Worm (Caenorhabditis elegans) whole organism, L1 larva: Measurements from ENCODE around the gene F15H10.5.
A peak's percentile ranks its signal among the peaks of the same experiment; 100 is the strongest.

Experiments used
- alr-1 ChIP-seq: fragments of 200-800 bp; sonication (Bioruptor generic); optimal IDR thresholded peaks from 2 replicates; lab custom pipeline; 2018; ENCODE audit warnings: borderline replicate concordance, mild to moderate bottlenecking, missing genetic modification characterization, missing compliant biosample characterization
- blmp-1 ChIP-seq: fragments of 150-350 bp; optimal IDR thresholded peaks from 2 replicates; lab custom pipeline; 2014; ENCODE audit warnings: missing biosample characterization, missing genetic modification characterization
- ceh-63 ChIP-seq: fragments of 200-800 bp; sonication (Bioruptor generic); optimal IDR thresholded peaks from 2 replicates; lab custom pipeline; 2018; ENCODE audit warnings: mild to moderate bottlenecking, missing genetic modification characterization, missing compliant biosample characterization
- ceh-82 ChIP-seq, 3 experiments: fragments of 150-350 bp in 1 of 3; sonication (generic microtip) in 2 of 3; optimal IDR thresholded peaks; 2 replicates each; lab custom pipeline; 2014 to 2017; ENCODE audit warnings: missing biosample characterization in 3 of 3, missing genetic modification characterization in 3 of 3
- ces-1 ChIP-seq: fragments of 150-350 bp; optimal IDR thresholded peaks from 2 replicates; lab custom pipeline; 2014; ENCODE audit warnings: missing biosample characterization, missing genetic modification reagents, missing genetic modification characterization
- egl-13 ChIP-seq: sonication (generic microtip); optimal IDR thresholded peaks from 2 replicates; lab custom pipeline; 2016; ENCODE audit warnings: missing genotype, missing genetic modification reagents, missing genetic modification characterization, missing compliant biosample characterization
- egl-27 ChIP-seq, 2 experiments: fragments of 150-350 bp in 1 of 2; sonication (generic microtip); optimal IDR thresholded peaks; 3 replicates each; lab custom pipeline; 2017 to 2018; ENCODE audit warnings: missing biosample characterization in 2 of 2, missing genetic modification characterization in 2 of 2, missing genetic modification reagents in 2 of 2
- elt-3 ChIP-seq, 6 experiments: fragments of 150-350 bp in 1 of 6; sonication (generic microtip); optimal IDR thresholded peaks; 2 replicates each; lab custom pipeline; 2017 to 2018; ENCODE audit warnings: missing biosample characterization in 6 of 6, missing genetic modification characterization in 6 of 6, inconsistent platforms in 1 of 6
- fkh-10 ChIP-seq: sonication (generic microtip); optimal IDR thresholded peaks from 2 replicates; lab custom pipeline; 2017; ENCODE audit warnings: missing biosample characterization, missing genetic modification reagents, missing genetic modification characterization
- fkh-8 ChIP-seq: sonication (generic microtip); optimal IDR thresholded peaks from 2 replicates; lab custom pipeline; 2016; ENCODE audit warnings: mild to moderate bottlenecking, missing genetic modification characterization, missing compliant biosample characterization
- grh-1 ChIP-seq: fragments of 200-800 bp; sonication (Bioruptor generic); IDR thresholded peaks from 2 replicates; pipeline ENCODE4 v1.3.6; 2022; ENCODE audit warnings: missing genetic modification reagents, missing genetic modification characterization, missing compliant biosample characterization
- hpl-2 ChIP-seq: fragments of 150-350 bp; optimal IDR thresholded peaks from 2 replicates; lab custom pipeline; 2014; ENCODE audit warnings: missing biosample characterization, missing genetic modification reagents, missing genetic modification characterization
- isw-1 ChIP-seq: fragments of 200-800 bp; sonication (Bioruptor generic); IDR thresholded peaks from 2 replicates; pipeline ENCODE4 v1.3.6; 2022; ENCODE audit warnings: missing genetic modification characterization, missing compliant biosample characterization
- jun-1 ChIP-seq: fragments of 150-350 bp; optimal IDR thresholded peaks from 2 replicates; lab custom pipeline; 2014; ENCODE audit warnings: missing biosample characterization, missing genetic modification reagents, missing genetic modification characterization
- lin-14 ChIP-seq: fragments of 200-800 bp; sonication (Bioruptor generic); optimal IDR thresholded peaks from 2 replicates; lab custom pipeline; 2018; ENCODE audit warnings: mild to moderate bottlenecking, missing genetic modification characterization, moderate library complexity, missing compliant biosample characterization
- lin-35 ChIP-seq, 2 experiments: fragments of 150-350 bp; optimal IDR thresholded peaks; 2 replicates each; lab custom pipeline; 2014; ENCODE audit warnings: missing biosample characterization in 2 of 2, missing genetic modification characterization in 2 of 2, missing genetic modification reagents in 2 of 2
- lin-39 ChIP-seq: fragments of 150-350 bp; optimal IDR thresholded peaks from 2 replicates; lab custom pipeline; 2014; ENCODE audit warnings: missing biosample characterization, missing genetic modification reagents, missing genetic modification characterization
- lir-3 ChIP-seq: sonication (generic microtip); optimal IDR thresholded peaks from 2 replicates; lab custom pipeline; 2016; ENCODE audit warnings: mild to moderate bottlenecking, missing genetic modification characterization, moderate library complexity, missing compliant biosample characterization; ENCODE audit not compliant: poor library complexity
- lsy-2 ChIP-seq, 2 experiments: fragments of 150-350 bp; optimal IDR thresholded peaks; 2 replicates each; lab custom pipeline; 2014; ENCODE audit warnings: missing biosample characterization in 2 of 2, missing genetic modification characterization in 2 of 2
- mep-1 ChIP-seq: fragments of 150-350 bp; optimal IDR thresholded peaks from 2 replicates; lab custom pipeline; 2014; ENCODE audit warnings: missing biosample characterization, missing genetic modification characterization
- nhr-20 ChIP-seq: sonication (generic microtip); optimal IDR thresholded peaks from 2 replicates; lab custom pipeline; 2016; ENCODE audit warnings: mild to moderate bottlenecking, missing genetic modification characterization, missing compliant biosample characterization
- nhr-237 ChIP-seq: fragments of 150-350 bp; optimal IDR thresholded peaks from 2 replicates; lab custom pipeline; 2014; ENCODE audit warnings: missing biosample characterization, missing genetic modification characterization
- nhr-28 ChIP-seq: fragments of 150-350 bp; optimal IDR thresholded peaks from 2 replicates; lab custom pipeline; 2014; ENCODE audit warnings: missing biosample characterization, missing genetic modification characterization
- nhr-47 ChIP-seq: sonication (generic microtip); optimal IDR thresholded peaks from 2 replicates; lab custom pipeline; 2016; ENCODE audit warnings: mild to moderate bottlenecking, missing genetic modification characterization, moderate library complexity, missing compliant biosample characterization
- nhr-76 ChIP-seq: sonication (generic microtip); optimal IDR thresholded peaks from 2 replicates; lab custom pipeline; 2017; ENCODE audit warnings: missing biosample characterization, missing genetic modification characterization
- nhr-77 ChIP-seq: fragments of 150-350 bp; optimal IDR thresholded peaks from 2 replicates; lab custom pipeline; 2014; ENCODE audit warnings: missing biosample characterization, missing genetic modification characterization
- nhr-84 ChIP-seq: sonication (generic microtip); optimal IDR thresholded peaks from 2 replicates; lab custom pipeline; 2017; ENCODE audit warnings: missing biosample characterization, missing genetic modification characterization
- nhr-85 ChIP-seq: sonication (generic microtip); peaks from one replicate; lab custom pipeline; 2016; ENCODE audit warnings: missing genetic modification characterization, inconsistent platforms, missing compliant biosample characterization
- nhr-90 ChIP-seq: sonication (generic microtip); optimal IDR thresholded peaks from 2 replicates; lab custom pipeline; 2016; ENCODE audit warnings: mild to moderate bottlenecking, missing genetic modification characterization, missing compliant biosample characterization; ENCODE audit not compliant: poor library complexity
- pag-3 ChIP-seq: sonication (generic microtip); optimal IDR thresholded peaks from 2 replicates; lab custom pipeline; 2017; ENCODE audit warnings: missing genetic modification characterization, mild to moderate bottlenecking, missing compliant biosample characterization, antibody characterized with exemption, borderline replicate concordance; ENCODE audit not compliant: insufficient read depth
- rnt-1 ChIP-seq: sonication (generic microtip); optimal IDR thresholded peaks from 2 replicates; lab custom pipeline; 2016; ENCODE audit warnings: mild to moderate bottlenecking, missing genetic modification characterization, moderate library complexity, missing compliant biosample characterization
- snpc-4 ChIP-seq: fragments of 150-350 bp; optimal IDR thresholded peaks from 2 replicates; lab custom pipeline; 2014; ENCODE audit warnings: missing biosample characterization, missing genetic modification characterization
- snu-23 ChIP-seq: sonication (generic microtip); optimal IDR thresholded peaks from 2 replicates; lab custom pipeline; 2016; ENCODE audit warnings: missing genetic modification characterization, missing compliant biosample characterization
- swsn-7 ChIP-seq: sonication (generic microtip); optimal IDR thresholded peaks from 2 replicates; lab custom pipeline; 2016; ENCODE audit warnings: missing genetic modification characterization, missing compliant biosample characterization
- unc-62 ChIP-seq: fragments of 150-350 bp; optimal IDR thresholded peaks from 2 replicates; lab custom pipeline; 2014; ENCODE audit warnings: missing biosample characterization, missing genetic modification reagents, missing genetic modification characterization
- unc-86 ChIP-seq: sonication (generic microtip); optimal IDR thresholded peaks from 2 replicates; lab custom pipeline; 2016; ENCODE audit warnings: missing genetic modification characterization, missing compliant biosample characterization
- unc-98 ChIP-seq: fragments of 200-800 bp; sonication (Bioruptor generic); IDR thresholded peaks from 2 replicates; pipeline ENCODE4 v1.3.6; 2022; ENCODE audit warnings: missing genetic modification characterization, missing compliant biosample characterization
- xbp-1 ChIP-seq: sonication (generic microtip); optimal IDR thresholded peaks from 2 replicates; lab custom pipeline; 2016; ENCODE audit warnings: missing genetic modification characterization, missing compliant biosample characterization
- ztf-11 ChIP-seq, 2 experiments: sonication (generic microtip); optimal IDR thresholded peaks; 2 replicates each; lab custom pipeline; 2016 to 2017; ENCODE audit warnings: missing genetic modification characterization in 2 of 2, missing biosample characterization in 1 of 2, missing compliant biosample characterization in 1 of 2

The F15H10.5 gene

ce11 chrV:10393708-10394107 lies 25.2 kb downstream of the F15H10.5 start:
- TF ChIP-seq ceh-63 (peak; percentile 36), ztf-11 (tag; optimal IDR thresholded peaks at IDR 0.05; lab: Kevin White, UChicago) (no peak), xbp-1 (tag; lab: Kevin White, UChicago) (no peak), pag-3 (no peak), mep-1 (no peak)

- TF ChIP-seq nhr-85 (peak; percentile 61), nhr-237 (tag; lab: Kevin White, UChicago) (no peak), nhr-47 (tag; lab: Kevin White, UChicago) (no peak)
Measured at ce11 chrV:10388318-10388717, 30.5 kb downstream of the F15H10.5 start, which contains the start of gene AC3.5. Gene AC3.5, plus strand, starts transcription at chrV:10388527.

- peak; percentile 32; the same call in 1 of the 2 replicates for TF ChIP-seq grh-1 (GFP tag; lab: Robert Waterston, UW)
- TF ChIP-seq blmp-1 (tag; lab: Kevin White, UChicago), result peak; percentile 29
- TF ChIP-seq snpc-4, result no peak
- peak; percentile 57 for TF ChIP-seq lin-14 (GFP tag; lab: Kevin White, UChicago)
- peak; percentile 35 for TF ChIP-seq nhr-20 (tag; lab: Kevin White, UChicago)
- peak; percentile 47 to 85 (median 66) for TF ChIP-seq elt-3 (tag; optimal IDR thresholded peaks at IDR 0.05; lab: Kevin White, UChicago)
- TF ChIP-seq snu-23, result no peak
- TF ChIP-seq nhr-85, result peak; percentile 86
- peak in 1 of 2 experiments; percentile 5 for TF ChIP-seq lsy-2 (tag; optimal IDR thresholded peaks at IDR 0.05; lab: Kevin White, UChicago)
- TF ChIP-seq ceh-82 (tag; optimal IDR thresholded peaks at IDR 0.05; lab: Kevin White, UChicago), result no peak
- TF ChIP-seq unc-62 (GFP tag; lab: Kevin White, UChicago), result no peak
- TF ChIP-seq hpl-2 (GFP tag; lab: Kevin White, UChicago), result no peak
Measured at ce11 chrV:10387412-10387811, 31.4 kb downstream of the F15H10.5 start.

- TF ChIP-seq rnt-1 (tag; lab: Kevin White, UChicago) (no peak), nhr-84 (tag; lab: Kevin White, UChicago) (no peak), isw-1 (no peak), unc-86 (tag; lab: Kevin White, UChicago) (no peak)
Measured at ce11 chrV:10383950-10384349, 34.9 kb downstream of the F15H10.5 start, which contains the start of gene spe-10. Gene spe-10, plus strand, starts transcription at chrV:10384250.

ce11 chrV:10382142-10382541 lies 36.7 kb downstream of the F15H10.5 start, which contains the start of gene pqn-2:
Gene pqn-2, plus strand, starts transcription at chrV:10382442.
- TF ChIP-seq lir-3 (tag; lab: Kevin White, UChicago) (no peak), nhr-90 (tag; lab: Kevin White, UChicago) (no peak), swsn-7 (tag; lab: Kevin White, UChicago) (no peak), fkh-8 (no peak)
- TF ChIP-seq, all 84 proteins: peak for 0

ce11 chrV:10381726-10382125 lies 37.1 kb downstream of the F15H10.5 start, which contains the start of gene abu-1:
Gene abu-1, minus strand, starts transcription at chrV:10381826.
- TF ChIP-seq lin-14 (GFP tag; lab: Kevin White, UChicago), result no peak
- no peak for TF ChIP-seq ces-1
- no peak for TF ChIP-seq unc-98 (GFP tag; lab: Robert Waterston, UW)
- TF ChIP-seq lin-39 (tag; lab: Kevin White, UChicago), result no peak
- TF ChIP-seq alr-1, result no peak
- TF ChIP-seq nhr-90 (tag; lab: Kevin White, UChicago), result no peak
- no peak for TF ChIP-seq hpl-2 (GFP tag; lab: Kevin White, UChicago)
- no peak for TF ChIP-seq lin-35 (GFP tag; optimal IDR thresholded peaks at IDR 0.05; lab: Kevin White, UChicago)
- no peak for TF ChIP-seq nhr-20 (tag; lab: Kevin White, UChicago)
- TF ChIP-seq nhr-28 (tag; lab: Kevin White, UChicago), result no peak
- no peak for TF ChIP-seq egl-13 (tag; lab: Kevin White, UChicago)
- TF ChIP-seq fkh-10 (GFP tag; lab: Kevin White, UChicago), result no peak
- no peak for TF ChIP-seq nhr-76 (tag; lab: Kevin White, UChicago)
- no peak for TF ChIP-seq jun-1 (tag; lab: Kevin White, UChicago)
- TF ChIP-seq swsn-7 (tag; lab: Kevin White, UChicago), result no peak
- TF ChIP-seq egl-27 (tag; optimal IDR thresholded peaks at IDR 0.05; lab: Kevin White, UChicago), result no peak
- no peak for TF ChIP-seq snpc-4
- no peak for TF ChIP-seq nhr-77 (tag; lab: Kevin White, UChicago)
- TF ChIP-seq, all 84 proteins: peak for 0
